Worm (Caenorhabditis elegans) whole organism, late embryonic: Measurements from ENCODE around the gene F07E5.5.

ENCODE experiments used
- ama-1 ChIP-seq: fragments of 150-350 bp; optimal IDR thresholded peaks from 2 replicates; lab custom pipeline; 2014
- ceh-34 ChIP-seq: sonication (generic microtip); optimal IDR thresholded peaks from 2 replicates; lab custom pipeline; 2016; ENCODE audit warnings: mild to moderate bottlenecking, missing genetic modification characterization, missing compliant biosample characterization
- ceh-6 ChIP-seq: fragments of 200-800 bp; sonication (Bioruptor generic); optimal IDR thresholded peaks from 2 replicates; lab custom pipeline; 2018; ENCODE audit warnings: mild to moderate bottlenecking, missing genetic modification characterization, missing compliant biosample characterization
- ceh-9 ChIP-seq: sonication (generic microtip); optimal IDR thresholded peaks from 2 replicates; lab custom pipeline; 2016; ENCODE audit warnings: mild to moderate bottlenecking, missing genetic modification characterization, inconsistent platforms, missing compliant biosample characterization
- fkh-10 ChIP-seq: fragments of 150-350 bp; optimal IDR thresholded peaks from 2 replicates; lab custom pipeline; 2014; ENCODE audit warnings: missing biosample characterization, missing genetic modification reagents, missing genetic modification characterization
- hlh-30 ChIP-seq: sonication (generic microtip); optimal IDR thresholded peaks from 2 replicates; lab custom pipeline; 2017; ENCODE audit warnings: antibody characterized with exemption, missing genetic modification characterization, missing compliant biosample characterization; ENCODE audit not compliant: insufficient read depth
- lin-11 ChIP-seq: fragments of 200-800 bp; sonication (Bioruptor generic); optimal IDR thresholded peaks from 2 replicates; lab custom pipeline; 2018; ENCODE audit warnings: mild to moderate bottlenecking, missing genetic modification characterization, missing compliant biosample characterization
- nhr-11 ChIP-seq: fragments of 150-350 bp; optimal IDR thresholded peaks from 2 replicates; lab custom pipeline; 2014; ENCODE audit warnings: missing biosample characterization, missing genetic modification characterization
- pag-3 ChIP-seq: sonication (generic microtip); optimal IDR thresholded peaks from 2 replicates; lab custom pipeline; 2016; ENCODE audit warnings: missing compliant biosample characterization, missing genetic modification characterization, borderline replicate concordance
- pat-9 ChIP-seq: fragments of 200-800 bp; sonication (Bioruptor generic); optimal IDR thresholded peaks from 2 replicates; lab custom pipeline; 2018; ENCODE audit warnings: mild to moderate bottlenecking, missing genetic modification characterization, moderate library complexity, missing compliant biosample characterization
- pha-4 ChIP-seq: fragments of 150-350 bp; optimal IDR thresholded peaks from 2 replicates; lab custom pipeline; 2018; ENCODE audit warnings: missing biosample characterization, missing genetic modification reagents, missing genetic modification characterization
- sox-4 ChIP-seq: sonication (generic microtip); optimal IDR thresholded peaks from 2 replicates; lab custom pipeline; 2017; ENCODE audit warnings: mild to moderate bottlenecking, missing genetic modification characterization, inconsistent platforms, missing compliant biosample characterization
- unc-86 ChIP-seq: sonication (generic microtip); optimal IDR thresholded peaks from 2 replicates; lab custom pipeline; 2016; ENCODE audit warnings: missing genetic modification characterization, missing compliant biosample characterization

DNA sequence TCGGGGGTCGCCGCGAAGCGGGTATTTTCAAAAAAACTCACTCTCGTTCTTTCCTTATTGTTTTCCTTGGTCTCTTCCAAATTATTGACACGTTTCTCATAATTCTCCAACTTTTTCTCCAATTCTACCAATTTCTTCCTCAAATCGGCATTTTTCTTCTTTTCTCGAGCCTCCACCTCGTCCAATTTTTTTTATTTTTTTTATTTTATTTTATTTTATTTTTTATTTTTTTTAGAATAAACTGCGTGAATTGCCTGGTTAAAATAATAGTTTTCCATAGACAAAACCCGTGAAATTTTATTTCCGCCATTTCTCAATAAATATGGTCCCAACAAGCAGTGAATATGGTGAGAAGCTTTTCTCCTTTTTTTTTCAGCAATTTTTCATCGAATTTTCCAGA is 46.2 kb downstream of the F07E5.5 start, which contains the start of gene F59H6.15:
- no peak for TF ChIP-seq sox-4 (tag; lab: Kevin White, UChicago)
- TF ChIP-seq ceh-9 (tag; lab: Kevin White, UChicago), result no peak
- no peak for TF ChIP-seq unc-86 (tag; lab: Kevin White, UChicago)
- TF ChIP-seq ceh-6 (GFP tag; lab: Kevin White, UChicago), result no peak
- TF ChIP-seq lin-11 (tag; lab: Kevin White, UChicago), result no peak
- TF ChIP-seq fkh-10 (GFP tag; lab: Kevin White, UChicago), result no peak
- TF ChIP-seq ceh-34 (tag; lab: Kevin White, UChicago), result no peak
- TF ChIP-seq nhr-11 (tag; lab: Kevin White, UChicago), result no peak
- no peak for TF ChIP-seq hlh-30
- TF ChIP-seq pat-9 (tag; lab: Kevin White, UChicago), result no peak
- no peak for TF ChIP-seq pag-3 (tag; lab: Kevin White, UChicago)
- TF ChIP-seq pha-4 (tag; lab: Kevin White, UChicago), result no peak
- no peak for TF ChIP-seq ama-1 (lab: Kevin White, UChicago)
